Fruit fly (Drosophila melanogaster) whole organism, wandering third instar larva: Measurements from ENCODE around the gene CG17834.

ENCODE experiments used
- Abd-B ChIP-seq: fragments of >200 bp; optimal IDR thresholded peaks from 2 replicates; lab custom pipeline; 2017; ENCODE audit warnings: missing biosample characterization, missing genetic modification characterization
- HLH106 ChIP-seq: fragments of 200-800 bp; optimal IDR thresholded peaks from 3 replicates; lab custom pipeline; 2019; ENCODE audit warnings: missing biosample characterization, mild to moderate bottlenecking, missing genetic modification characterization, moderate library complexity
- Hr78 ChIP-seq: fragments of >200 bp; optimal IDR thresholded peaks from 2 replicates; lab custom pipeline; 2017; ENCODE audit warnings: missing biosample characterization, missing genetic modification characterization
- Myc ChIP-seq: fragments of >200 bp; optimal IDR thresholded peaks from 2 replicates; lab custom pipeline; 2017
- N ChIP-seq: fragments of >200 bp; optimal IDR thresholded peaks from 2 replicates; lab custom pipeline; 2018; ENCODE audit warnings: missing biosample characterization, missing external identifiers, missing genetic modification characterization
- h ChIP-seq: fragments of 200-800 bp; sonication (Bioruptor generic); optimal IDR thresholded peaks from 3 replicates; lab custom pipeline; 2016; ENCODE audit warnings: missing biosample characterization, mild to moderate bottlenecking, missing genetic modification characterization
- lola ChIP-seq: fragments of >200 bp; optimal IDR thresholded peaks from 2 replicates; lab custom pipeline; 2017; ENCODE audit warnings: missing biosample characterization, missing genetic modification characterization
- psq ChIP-seq: fragments of 200-800 bp; sonication (Bioruptor generic); optimal IDR thresholded peaks from 3 replicates; lab custom pipeline; 2017; ENCODE audit warnings: missing biosample characterization, mild to moderate bottlenecking, missing genetic modification characterization, moderate library complexity
- rgr ChIP-seq: fragments of 200-800 bp; sonication (Bioruptor generic); optimal IDR thresholded peaks from 3 replicates; lab custom pipeline; 2016; ENCODE audit warnings: missing biosample characterization, mild to moderate bottlenecking, missing genetic modification characterization

dm6 chr2L:8525000-8525399, 3.9 kb upstream of the CG17834 start:
- TF ChIP-seq HLH106: no peak
- TF ChIP-seq psq (GFP tag; lab: Kevin White, UChicago): no peak
- no peak for TF ChIP-seq lola (GFP tag; lab: Kevin White, UChicago)
- no peak for TF ChIP-seq rgr (GFP tag; lab: Kevin White, UChicago)
- TF ChIP-seq h (GFP tag; lab: Kevin White, UChicago): no peak
- TF ChIP-seq Hr78: no peak
- TF ChIP-seq Abd-B (GFP tag; lab: Kevin White, UChicago): no peak
- no peak for TF ChIP-seq N (GFP tag; lab: Kevin White, UChicago)
- TF ChIP-seq Myc (lab: Kevin White, UChicago): no peak
